Worm (Caenorhabditis elegans) whole organism, young adult: Measurements from ENCODE around the gene F26F2.4.

Experiments
- Y56A3A.18 ChIP-seq: fragments of 200-800 bp; sonication (Bioruptor generic); IDR thresholded peaks from 2 replicates; pipeline ENCODE4 v1.3.6; 2022; ENCODE audit warnings: missing genetic modification reagents, missing genetic modification characterization, missing compliant biosample characterization
- die-1 ChIP-seq: sonication (generic microtip); optimal IDR thresholded peaks from 2 replicates; lab custom pipeline; 2016; ENCODE audit warnings: missing genotype, mild to moderate bottlenecking, missing genetic modification characterization, missing compliant biosample characterization
- sdz-38 ChIP-seq: sonication (generic microtip); optimal IDR thresholded peaks from 2 replicates; lab custom pipeline; 2016; ENCODE audit warnings: missing genotype, missing genetic modification characterization, missing compliant biosample characterization
- snpc-3.4 ChIP-seq: sonication (generic microtip); optimal IDR thresholded peaks from 2 replicates; lab custom pipeline; 2017; ENCODE audit warnings: missing genetic modification characterization, mild to moderate bottlenecking, missing compliant biosample characterization, antibody characterized with exemption, moderate library complexity, missing genotype, missing genetic modification reagents

DNA sequence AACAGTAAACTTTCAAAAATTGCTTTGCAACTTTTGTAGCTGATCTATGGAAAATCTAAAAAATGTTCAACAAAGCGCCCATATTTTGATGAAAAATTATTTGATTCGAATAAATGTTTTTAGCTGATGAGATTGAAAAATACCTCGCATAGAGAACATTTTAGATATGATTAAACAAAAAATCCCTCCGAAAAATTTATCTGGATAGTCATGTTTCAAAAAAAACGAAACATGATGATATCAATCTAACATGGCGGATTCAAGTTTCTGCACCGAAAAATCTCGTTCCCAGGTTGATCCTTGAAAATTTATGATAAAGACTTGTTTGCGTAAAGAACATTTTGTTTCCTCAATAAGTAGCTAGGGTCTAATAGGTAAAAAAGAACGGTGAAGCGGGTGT, 39.6 kb downstream of the F26F2.4 start, which contains the start of gene ttr-12:
- TF ChIP-seq die-1 (tag; lab: Kevin White, UChicago): no peak
- TF ChIP-seq snpc-3.4 (tag; lab: Kevin White, UChicago): no peak
- TF ChIP-seq Y56A3A.18 (GFP tag; lab: Robert Waterston, UW): no peak
- TF ChIP-seq sdz-38 (tag; lab: Kevin White, UChicago): no peak
